Fruit fly (Drosophila melanogaster) whole organism, embryonic: ENCODE measurements around the gene Sf3b3.

ENCODE experiments used
- BtbVII ChIP-seq: fragments of 200-800 bp; sonication (Bioruptor generic); optimal IDR thresholded peaks from 3 replicates; lab custom pipeline; 2017; ENCODE audit warnings: missing biosample characterization, mild to moderate bottlenecking, missing genetic modification characterization
- CG10959 ChIP-seq: fragments of 200-800 bp; sonication (Bioruptor generic); IDR thresholded peaks from 2 replicates; pipeline ENCODE4 v1.3.6; 2022; ENCODE audit warnings: missing biosample characterization, missing genetic modification characterization
- CG11696 ChIP-seq: fragments of 200-800 bp; sonication (Bioruptor generic); IDR thresholded peaks from 2 replicates; pipeline ENCODE4 v1.3.6; 2022; ENCODE audit warnings: missing biosample characterization, missing genetic modification characterization
- CG12659 ChIP-seq: fragments of 200-800 bp; sonication (Bioruptor generic); optimal IDR thresholded peaks from 3 replicates; lab custom pipeline; 2017; ENCODE audit warnings: mild to moderate bottlenecking, missing biosample characterization, missing genetic modification reagents, missing genetic modification characterization
- CG14667 ChIP-seq: fragments of 200-800 bp; sonication (Bioruptor generic); IDR thresholded peaks from 2 replicates; pipeline ENCODE4 v1.3.6; 2022; ENCODE audit warnings: missing biosample characterization, missing genetic modification characterization
- CG15601 ChIP-seq: fragments of 200-800 bp; sonication (Bioruptor generic); optimal IDR thresholded peaks from 3 replicates; lab custom pipeline; 2019; ENCODE audit warnings: missing biosample characterization, mild to moderate bottlenecking, missing genetic modification characterization, moderate library complexity
- CG17912 ChIP-seq: fragments of 200-800 bp; sonication (Bioruptor generic); optimal IDR thresholded peaks from 2 replicates; lab custom pipeline; 2018; ENCODE audit warnings: missing biosample characterization, mild to moderate bottlenecking, missing genetic modification characterization
- CG2678 ChIP-seq: fragments of 200-800 bp; sonication (Bioruptor generic); optimal IDR thresholded peaks from 3 replicates; lab custom pipeline; 2019; ENCODE audit warnings: missing biosample characterization, mild to moderate bottlenecking, missing genetic modification characterization, moderate library complexity
- CG30403 ChIP-seq: fragments of 200-800 bp; sonication (Bioruptor generic); optimal IDR thresholded peaks from 3 replicates; lab custom pipeline; 2016; ENCODE audit warnings: missing biosample characterization, missing genetic modification characterization
- CG3281 ChIP-seq: fragments of 200-800 bp; sonication (Bioruptor generic); optimal IDR thresholded peaks from 3 replicates; lab custom pipeline; 2017; ENCODE audit warnings: missing biosample characterization, mild to moderate bottlenecking, missing genetic modification characterization
- CG7987 ChIP-seq: fragments of 200-800 bp; sonication (Bioruptor generic); optimal IDR thresholded peaks from 2 replicates; lab custom pipeline; 2018; ENCODE audit warnings: missing biosample characterization, mild to moderate bottlenecking, missing genetic modification characterization, moderate library complexity
- CG8388 ChIP-seq: fragments of 200-800 bp; sonication (Bioruptor generic); optimal IDR thresholded peaks from 2 replicates; lab custom pipeline; 2019; ENCODE audit warnings: missing biosample characterization, mild to moderate bottlenecking, missing genetic modification characterization, moderate library complexity
- CG8765 ChIP-seq: fragments of 200-800 bp; sonication (Bioruptor generic); IDR thresholded peaks from 2 replicates; pipeline ENCODE4 v1.3.6; 2022; ENCODE audit warnings: missing biosample characterization, missing genetic modification characterization
- CG9727 ChIP-seq: fragments of 200-800 bp; sonication (Bioruptor generic); optimal IDR thresholded peaks from 3 replicates; lab custom pipeline; 2017; ENCODE audit warnings: missing biosample characterization, mild to moderate bottlenecking, missing genetic modification characterization
- CG9797 ChIP-seq: fragments of 200-800 bp; sonication (Bioruptor generic); optimal IDR thresholded peaks from 3 replicates; lab custom pipeline; 2018; ENCODE audit warnings: missing biosample characterization, mild to moderate bottlenecking, missing genetic modification characterization
- Camta ChIP-seq: fragments of 200-800 bp; sonication (Bioruptor generic); optimal IDR thresholded peaks from 2 replicates; lab custom pipeline; 2016; ENCODE audit warnings: missing biosample characterization, missing genetic modification characterization
- Chrac-16 ChIP-seq: fragments of 200-800 bp; sonication (Bioruptor generic); optimal IDR thresholded peaks from 3 replicates; lab custom pipeline; 2016; ENCODE audit warnings: missing biosample characterization, missing genetic modification characterization
- Dip2 ChIP-seq: fragments of 200-800 bp; sonication (Bioruptor generic); IDR thresholded peaks from 2 replicates; pipeline ENCODE4 v1.3.6; 2022; ENCODE audit warnings: missing biosample characterization, missing genetic modification characterization
- Eip74EF ChIP-seq, 2 experiments: fragments of 200-800 bp in 1 of 2; fragments of >200 bp in 1 of 2; sonication (Bioruptor generic) in 1 of 2; optimal IDR thresholded peaks; 2 replicates each; lab custom pipeline; 2017 to 2019; ENCODE audit warnings: missing biosample characterization in 2 of 2, missing genetic modification characterization in 2 of 2, mild to moderate bottlenecking in 1 of 2, moderate library complexity in 1 of 2
- Fer2 ChIP-seq: fragments of 200-800 bp; sonication (Bioruptor generic); optimal IDR thresholded peaks from 2 replicates; lab custom pipeline; 2018; ENCODE audit warnings: missing biosample characterization, mild to moderate bottlenecking, missing genetic modification characterization, moderate library complexity
- GATAe ChIP-seq: fragments of 200-800 bp; sonication (Bioruptor generic); conservative IDR thresholded peaks from 2 replicates; pipeline ENCODE4 v1.3.6; 2022; ENCODE audit warnings: missing biosample characterization, missing genetic modification characterization
- HLH4C ChIP-seq: fragments of 200-800 bp; sonication (Bioruptor generic); IDR thresholded peaks from 3 replicates; pipeline ENCODE4 v1.3.6; 2022; ENCODE audit warnings: missing biosample characterization, missing genetic modification characterization; ENCODE audit not compliant: partially characterized antibody
- MESR4 ChIP-seq: fragments of 200-800 bp; sonication (Bioruptor generic); optimal IDR thresholded peaks from 2 replicates; lab custom pipeline; 2018; ENCODE audit warnings: missing biosample characterization, mild to moderate bottlenecking, missing genetic modification characterization, moderate library complexity
- MTF-1 ChIP-seq: fragments of 200-800 bp; sonication (Bioruptor generic); optimal IDR thresholded peaks from 2 replicates; lab custom pipeline; 2018; ENCODE audit warnings: missing biosample characterization, mild to moderate bottlenecking, missing genetic modification characterization, borderline replicate concordance
- Neu2 ChIP-seq: fragments of 200-800 bp; sonication (Bioruptor generic); optimal IDR thresholded peaks from 3 replicates; lab custom pipeline; 2016; ENCODE audit warnings: missing biosample characterization, missing genetic modification characterization, borderline replicate concordance
- Oli ChIP-seq: fragments of 200-800 bp; sonication (Bioruptor generic); optimal IDR thresholded peaks from 2 replicates; lab custom pipeline; 2018; ENCODE audit warnings: missing biosample characterization, mild to moderate bottlenecking, missing genetic modification characterization, moderate library complexity
- PHDP ChIP-seq: fragments of 200-800 bp; sonication (Bioruptor generic); optimal IDR thresholded peaks from 3 replicates; lab custom pipeline; 2018; ENCODE audit warnings: missing biosample characterization, mild to moderate bottlenecking, missing genetic modification characterization, moderate library complexity
- Scr ChIP-seq: fragments of 200-800 bp; sonication (Bioruptor generic); IDR thresholded peaks from 2 replicates; pipeline ENCODE4 v1.3.6; 2022; ENCODE audit warnings: missing biosample characterization, missing genetic modification characterization; ENCODE audit not compliant: partially characterized antibody
- Side ChIP-seq: fragments of 200-800 bp; sonication (Bioruptor generic); optimal IDR thresholded peaks from 2 replicates; lab custom pipeline; 2016; ENCODE audit warnings: missing biosample characterization, missing genetic modification characterization
- Ssrp ChIP-seq: fragments of 200-800 bp; sonication (Bioruptor generic); optimal IDR thresholded peaks from 2 replicates; lab custom pipeline; 2018; ENCODE audit warnings: missing biosample characterization, mild to moderate bottlenecking, missing genetic modification characterization, moderate library complexity
- Xrp1 ChIP-seq: fragments of 200-800 bp; sonication (Bioruptor generic); IDR thresholded peaks from 2 replicates; pipeline ENCODE4 v1.3.6; 2022; ENCODE audit warnings: missing biosample characterization, missing genetic modification characterization
- ase ChIP-seq: fragments of 200-800 bp; sonication (Bioruptor generic); IDR thresholded peaks from 3 replicates; pipeline ENCODE4 v1.3.6; 2022; ENCODE audit warnings: missing biosample characterization, missing genetic modification characterization
- bcd ChIP-seq: fragments of 200-800 bp; sonication (Bioruptor generic); optimal IDR thresholded peaks from 2 replicates; lab custom pipeline; 2017; ENCODE audit warnings: missing biosample characterization, mild to moderate bottlenecking, missing genetic modification characterization
- bigmax ChIP-seq: fragments of 200-800 bp; sonication (Bioruptor generic); optimal IDR thresholded peaks from 2 replicates; lab custom pipeline; 2018; ENCODE audit warnings: missing biosample characterization, mild to moderate bottlenecking, missing genetic modification characterization
- cg ChIP-seq: fragments of 200-800 bp; sonication (Bioruptor generic); optimal IDR thresholded peaks from 3 replicates; lab custom pipeline; 2019; ENCODE audit warnings: missing biosample characterization, mild to moderate bottlenecking, missing genetic modification characterization, moderate library complexity
- gem ChIP-seq: fragments of 200-800 bp; sonication (Bioruptor generic); optimal IDR thresholded peaks from 2 replicates; lab custom pipeline; 2019; ENCODE audit warnings: missing biosample characterization, mild to moderate bottlenecking, missing genetic modification characterization, moderate library complexity
- gfzf ChIP-seq: fragments of 200-800 bp; sonication (Bioruptor generic); optimal IDR thresholded peaks from 2 replicates; lab custom pipeline; 2016; ENCODE audit warnings: missing biosample characterization, mild to moderate bottlenecking, missing genetic modification characterization, moderate library complexity
- gro ChIP-seq: fragments of 200-800 bp; sonication (Bioruptor generic); optimal IDR thresholded peaks from 2 replicates; lab custom pipeline; 2016; ENCODE audit warnings: missing biosample characterization, missing genetic modification characterization
- hth ChIP-seq: fragments of >200 bp; optimal IDR thresholded peaks from 2 replicates; lab custom pipeline; 2017; ENCODE audit warnings: inconsistent platforms
- jigr1 ChIP-seq: fragments of 200-800 bp; sonication (Bioruptor generic); IDR thresholded peaks from 3 replicates; pipeline ENCODE4 v1.3.6; 2022; ENCODE audit warnings: missing biosample characterization, missing genetic modification characterization
- knrl ChIP-seq: fragments of 200-800 bp; sonication (Bioruptor generic); IDR thresholded peaks from 3 replicates; pipeline ENCODE4 v1.3.6; 2022; ENCODE audit warnings: missing biosample characterization, missing genetic modification characterization; ENCODE audit not compliant: partially characterized antibody
- lilli ChIP-seq: fragments of 200-800 bp; sonication (Bioruptor generic); optimal IDR thresholded peaks from 3 replicates; lab custom pipeline; 2016; ENCODE audit warnings: missing biosample characterization, missing genetic modification characterization
- peb ChIP-seq: fragments of 200-800 bp; sonication (Bioruptor generic); IDR thresholded peaks from 2 replicates; pipeline ENCODE4 v1.3.6; 2022; ENCODE audit warnings: missing biosample characterization, missing genetic modification characterization
- pnt ChIP-seq: fragments of 200-800 bp; sonication (Bioruptor generic); optimal IDR thresholded peaks from 3 replicates; lab custom pipeline; 2016; ENCODE audit warnings: missing biosample characterization, missing genetic modification characterization
- schlank ChIP-seq: fragments of 200-800 bp; sonication (Bioruptor generic); optimal IDR thresholded peaks from 2 replicates; lab custom pipeline; 2018; ENCODE audit warnings: missing biosample characterization, mild to moderate bottlenecking, missing genetic modification characterization
- slp2 ChIP-seq: fragments of 200-800 bp; sonication (Bioruptor generic); optimal IDR thresholded peaks from 2 replicates; lab custom pipeline; 2016; ENCODE audit warnings: missing biosample characterization, missing genetic modification characterization
- so ChIP-seq: fragments of 200-800 bp; sonication (Bioruptor generic); IDR thresholded peaks from 3 replicates; pipeline ENCODE4 v1.3.6; 2022; ENCODE audit warnings: missing biosample characterization, missing genetic modification characterization
- zen ChIP-seq: fragments of 200-800 bp; sonication (Bioruptor generic); optimal IDR thresholded peaks from 3 replicates; lab custom pipeline; 2018; ENCODE audit warnings: missing biosample characterization, mild to moderate bottlenecking, missing genetic modification characterization, moderate library complexity
- zen2 ChIP-seq: fragments of 200-800 bp; sonication (Bioruptor generic); IDR thresholded peaks from 3 replicates; pipeline ENCODE4 v1.3.6; 2022; ENCODE audit warnings: missing biosample characterization, missing genetic modification characterization; ENCODE audit not compliant: partially characterized antibody

The Sf3b3 gene

DNA sequence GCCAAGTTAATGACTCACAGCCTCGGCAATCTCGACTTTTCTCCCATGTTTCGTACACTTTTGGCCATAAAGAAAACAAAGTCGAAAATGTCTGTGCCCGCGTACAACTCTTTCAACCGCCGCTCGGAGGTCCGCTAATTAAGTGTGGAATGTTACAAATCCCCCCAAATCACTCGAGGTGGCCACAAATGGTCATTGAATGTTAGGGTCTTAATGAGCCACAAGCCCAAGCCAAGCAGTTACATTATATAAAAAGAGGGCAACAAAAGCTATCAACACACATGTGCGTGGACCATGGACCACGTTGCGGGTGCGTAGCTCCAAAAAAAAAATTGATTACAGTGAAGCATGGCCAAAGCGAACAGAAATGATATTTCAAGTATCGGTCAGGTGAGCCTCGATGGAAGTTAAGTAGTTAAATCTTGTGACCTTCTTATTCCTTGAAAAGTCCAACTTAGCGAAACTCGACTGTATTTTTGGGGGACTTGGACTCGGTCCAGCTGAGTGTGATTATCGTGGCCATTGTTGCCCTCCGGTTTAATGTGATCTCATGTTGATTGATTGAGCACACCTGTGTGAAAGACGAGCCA lies 13.8 kb downstream of the Sf3b3 start (continued):
- TF ChIP-seq slp2 (GFP tag; lab: Kevin White, UChicago) (peak; percentile 84), CG30403 (GFP tag; lab: Kevin White, UChicago) (peak; percentile 90), HLH4C (no peak), schlank (tag; lab: Kevin White, UChicago) (peak; percentile 73), CG9797 (no peak), Camta (peak; percentile 84), Oli (tag; lab: Kevin White, UChicago) (peak; percentile 88), Fer2 (tag; lab: Kevin White, UChicago) (peak; percentile 67), CG17912 (GFP tag; lab: Kevin White, UChicago) (peak; percentile 67), Chrac-16 (GFP tag; lab: Kevin White, UChicago) (peak; percentile 73), Scr (GFP tag; lab: Robert Waterston, UW) (no peak), BtbVII (peak; percentile 81), CG8388 (GFP tag; lab: Kevin White, UChicago) (peak; percentile 82), Ssrp (tag; lab: Kevin White, UChicago) (peak; percentile 83), pnt (GFP tag; lab: Kevin White, UChicago) (peak; percentile 89), gro (GFP tag; lab: Kevin White, UChicago) (peak; percentile 93), ase (GFP tag; lab: Robert Waterston, UW) (peak; percentile 95), hth (lab: Kevin White, UChicago) (no peak), Xrp1 (GFP tag; lab: Robert Waterston, UW) (peak; percentile 93), GATAe (GFP tag; lab: Robert Waterston, UW) (peak; percentile 66; the same call in 1 of the 2 replicates), CG14667 (GFP tag; lab: Robert Waterston, UW) (peak; percentile 85), zen2 (no peak), knrl (GFP tag; lab: Robert Waterston, UW) (no peak), gem (tag; lab: Kevin White, UChicago) (peak; percentile 88), CG9727 (GFP tag; lab: Kevin White, UChicago) (peak; percentile 68), Neu2 (no peak), zen (tag; lab: Kevin White, UChicago) (peak; percentile 27), Side (GFP tag; lab: Kevin White, UChicago) (peak; percentile 84), lilli (peak; percentile 88), CG15601 (tag; lab: Kevin White, UChicago) (peak; percentile 83), jigr1 (GFP tag; lab: Robert Waterston, UW) (peak; percentile 81), MTF-1 (GFP tag; lab: Kevin White, UChicago) (peak; percentile 79), CG11696 (GFP tag; lab: Robert Waterston, UW) (peak; percentile 88), Dip2 (GFP tag; lab: Robert Waterston, UW) (peak; percentile 53; the same call in 1 of the 2 replicates), CG2678 (peak; percentile 90), CG8765 (GFP tag; lab: Robert Waterston, UW) (peak; percentile 49), CG3281 (peak; percentile 80), peb (GFP tag; lab: Robert Waterston, UW) (peak; percentile 80), cg (GFP tag; lab: Kevin White, UChicago) (no peak), MESR4 (peak; percentile 9), Eip74EF (GFP tag; optimal IDR thresholded peaks at IDR 0.05; lab: Kevin White, UChicago) (peak in 1 of 2 experiments; percentile 77), CG12659 (GFP tag; lab: Kevin White, UChicago) (peak; percentile 84), gfzf (GFP tag; lab: Kevin White, UChicago) (no peak), CG10959 (GFP tag; lab: Robert Waterston, UW) (peak; percentile 57; the same call in 1 of the 2 replicates), bigmax (GFP tag; lab: Kevin White, UChicago) (no peak), so (GFP tag; lab: Robert Waterston, UW) (peak; percentile 94), CG7987 (peak; percentile 38), bcd (GFP tag; lab: Kevin White, UChicago) (peak; percentile 86), PHDP (tag; lab: Kevin White, UChicago) (peak; percentile 86)
